Fruit fly (Drosophila melanogaster): ENCODE data around the gene CG11317.
A peak's percentile ranks its signal among the peaks of the same experiment; 100 is the strongest.

CG11317 gene

dm6 chr3R:31097221-31097620, at the start of gene CG11317:
Gene CG11317, minus strand, starts transcription at chr3R:31097321.
- TF ChIP-seq CG9437 (GFP tag; optimal IDR thresholded peaks at IDR 0.05), result peak; percentile 79
- TF ChIP-seq BEAF-32 (GFP tag; optimal IDR thresholded peaks at IDR 0.05), result no peak
- 0 out of 2 replicates have a peak, but pooled peaks have one; percentile 10 for TF ChIP-seq Bgb (GFP tag; IDR thresholded peaks at IDR 0.05; ENCODE audit: partially characterized antibody)
- peak in 1 of 2 experiments; percentile 22 for TF ChIP-seq Hr51 (GFP tag; optimal IDR thresholded peaks at IDR 0.05)
- no peak for TF ChIP-seq tin (GFP tag; optimal IDR thresholded peaks at IDR 0.05)
- no peak for TF ChIP-seq CG7786 (GFP tag; optimal IDR thresholded peaks at IDR 0.05)
- peak; percentile 32 for TF ChIP-seq Jarid2 (GFP tag; optimal IDR thresholded peaks at IDR 0.05)
- peak; percentile 88 for TF ChIP-seq Deaf1 (tag; optimal IDR thresholded peaks at IDR 0.05)
- TF ChIP-seq Trl (optimal IDR thresholded peaks at IDR 0.05), result peak; percentile 3 to 27
- no peak for TF ChIP-seq Trl (GFP tag; optimal IDR thresholded peaks at IDR 0.05)

DNA sequence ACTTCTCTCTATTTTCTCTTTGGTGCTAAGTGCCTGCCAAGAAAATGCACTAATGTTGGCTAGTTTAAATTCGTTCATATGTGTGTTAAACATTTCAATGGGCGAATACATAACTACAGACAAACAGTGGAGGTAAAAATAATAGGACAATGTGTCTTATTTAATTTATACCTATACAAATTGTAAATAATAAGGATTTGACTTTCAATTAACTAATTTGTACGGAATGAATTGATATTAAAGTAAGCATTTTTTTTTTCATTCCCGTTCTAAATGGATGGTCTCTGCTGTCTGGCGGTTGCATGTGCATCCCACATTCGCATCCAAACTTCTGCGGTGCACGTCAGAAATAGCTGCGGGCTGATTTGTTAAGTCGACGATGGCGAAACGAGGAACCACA, 49.8 kb upstream of the CG11317 start:
- TF ChIP-seq Sox102F (GFP tag; optimal IDR thresholded peaks at IDR 0.05), result peak; percentile 13
- no peak for TF ChIP-seq ab (GFP tag; optimal IDR thresholded peaks at IDR 0.05)
- no peak for TF ChIP-seq Elba2 (GFP tag; optimal IDR thresholded peaks at IDR 0.05)
- no peak for TF ChIP-seq Bteb2 (GFP tag; optimal IDR thresholded peaks at IDR 0.05)
- TF ChIP-seq dmrt11E (tag; optimal IDR thresholded peaks at IDR 0.05), result no peak
- TF ChIP-seq Awh (GFP tag; IDR thresholded peaks at IDR 0.05), result no peak
- TF ChIP-seq zfh2 (GFP tag; optimal IDR thresholded peaks at IDR 0.05), result no peak
- TF ChIP-seq CG13296 (GFP tag; optimal IDR thresholded peaks at IDR 0.05), result no peak
- no peak for TF ChIP-seq stwl (tag; optimal IDR thresholded peaks at IDR 0.05)
- no peak for TF ChIP-seq otp (GFP tag; IDR thresholded peaks at IDR 0.05)
- no peak for TF ChIP-seq MBD-R2 (GFP tag; IDR thresholded peaks at IDR 0.05)
- no peak for TF ChIP-seq prd (optimal IDR thresholded peaks at IDR 0.05)
- 0 out of 3 replicates have a peak, but pooled peaks have one; percentile 15 for TF ChIP-seq prd (GFP tag; IDR thresholded peaks at IDR 0.05)
- TF ChIP-seq ewg (GFP tag; optimal IDR thresholded peaks at IDR 0.05), result no peak
- TF ChIP-seq hth (optimal IDR thresholded peaks at IDR 0.05), result no peak
- TF ChIP-seq CG5180 (GFP tag; optimal IDR thresholded peaks at IDR 0.05), result no peak

dm6 chr3R:31141691-31142090, 44.6 kb upstream of the CG11317 start:
- TF ChIP-seq onecut (GFP tag; IDR thresholded peaks at IDR 0.05) (peak; percentile 80), abd-A (tag; optimal IDR thresholded peaks at IDR 0.05) (peak; percentile 58), CG9215 (GFP tag; IDR thresholded peaks at IDR 0.05) (no peak), CG16815 (GFP tag; optimal IDR thresholded peaks at IDR 0.05) (no peak)

DNA sequence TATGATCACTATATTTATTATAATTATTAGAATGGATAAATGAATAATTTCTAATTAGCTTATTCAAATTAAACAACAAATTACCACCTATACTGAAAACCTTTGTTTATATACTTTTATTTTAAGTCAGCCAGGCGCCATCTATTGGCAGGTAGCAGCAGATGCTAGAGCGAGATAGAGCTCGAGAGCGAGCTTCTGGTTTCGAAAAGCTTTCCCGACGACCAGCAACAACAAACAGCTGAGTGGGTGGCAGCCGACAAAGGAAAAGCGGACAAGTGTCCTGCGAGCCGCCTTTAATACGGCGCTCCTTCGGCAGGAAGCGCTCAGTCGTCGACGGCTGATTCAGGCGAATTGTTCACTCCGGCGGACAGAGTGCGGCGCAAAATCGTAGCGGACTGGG, 36.9 kb upstream of the CG11317 start, which contains the start of gene Gycbeta100B:
Gene Gycbeta100B, plus strand, starts transcription at position 337 of the 400 bp plus-strand sequence.
- peak; percentile 15 for TF ChIP-seq CG17568 (GFP tag; optimal IDR thresholded peaks at IDR 0.05)
- peak; percentile 23 for TF ChIP-seq CG17912 (GFP tag; optimal IDR thresholded peaks at IDR 0.05)
- no peak for TF ChIP-seq croc (GFP tag; conservative IDR thresholded peaks at IDR 0.05)
- TF ChIP-seq CG31441 (GFP tag; IDR thresholded peaks at IDR 0.05), result peak; percentile 16; the same call in 1 of the 2 replicates
- TF ChIP-seq nom (GFP tag; optimal IDR thresholded peaks at IDR 0.05), result no peak
- TF ChIP-seq ro (GFP tag; IDR thresholded peaks at IDR 0.05), result 0 out of 2 replicates have a peak, but pooled peaks have one; percentile 24
- peak; percentile 16 for TF ChIP-seq CG11723 (GFP tag; optimal IDR thresholded peaks at IDR 0.05)
- TF ChIP-seq D19A (tag; optimal IDR thresholded peaks at IDR 0.05), result no peak
- peak; percentile 66 for TF ChIP-seq CG6854 (GFP tag; optimal IDR thresholded peaks at IDR 0.05)
- TF ChIP-seq NFAT (GFP tag; IDR thresholded peaks at IDR 0.05), result 0 out of 2 replicates have a peak, but pooled peaks have one; percentile 5
- 0 out of 2 replicates have a peak, but pooled peaks have one; percentile 11 for TF ChIP-seq Nf-YA (GFP tag; IDR thresholded peaks at IDR 0.05)
- no peak for TF ChIP-seq CG1647 (GFP tag; optimal IDR thresholded peaks at IDR 0.05)
- 0 out of 2 replicates have a peak, but pooled peaks have one; percentile 18 for TF ChIP-seq bowl (GFP tag; IDR thresholded peaks at IDR 0.05)
- TF ChIP-seq CG4707 (GFP tag; optimal IDR thresholded peaks at IDR 0.05), result peak; percentile 57
- 0 out of 3 replicates have a peak, but pooled peaks have one; percentile 9 for TF ChIP-seq CG14050 (GFP tag; IDR thresholded peaks at IDR 0.05)
- TF ChIP-seq caup (GFP tag; optimal IDR thresholded peaks at IDR 0.05; ENCODE audit: severe bottlenecking), result peak; percentile 76
- peak; percentile 56 for TF ChIP-seq CG4424 (GFP tag; optimal IDR thresholded peaks at IDR 0.05)
- peak; percentile 40 for TF ChIP-seq CG13424 (tag; optimal IDR thresholded peaks at IDR 0.05)
